Worm (Caenorhabditis elegans) whole organism, young adult: Measurements from ENCODE around the gene Y46H3D.8.

Source experiments
- F23B12.7 ChIP-seq: sonication (generic microtip); optimal IDR thresholded peaks from 2 replicates; lab custom pipeline; 2017; ENCODE audit warnings: missing genetic modification characterization, mild to moderate bottlenecking, missing compliant biosample characterization, antibody characterized with exemption, moderate library complexity; ENCODE audit not compliant: insufficient read depth
- T26A5.8 ChIP-seq: sonication (generic microtip); optimal IDR thresholded peaks from 2 replicates; lab custom pipeline; 2016; ENCODE audit warnings: missing genetic modification characterization, missing compliant biosample characterization
- Y67H2A.10 ChIP-seq: fragments of 200-800 bp; sonication (Bioruptor generic); conservative IDR thresholded peaks from 2 replicates; pipeline ENCODE4 v1.3.6; 2022; ENCODE audit warnings: missing genetic modification reagents, missing genetic modification characterization, missing compliant biosample characterization
- attf-5 ChIP-seq: fragments of 200-800 bp; sonication (Bioruptor generic); optimal IDR thresholded peaks from 2 replicates; lab custom pipeline; 2018; ENCODE audit warnings: mild to moderate bottlenecking, missing genetic modification characterization, missing compliant biosample characterization
- cebp-1 ChIP-seq, 2 experiments: fragments of 200-800 bp in 1 of 2; sonication (Bioruptor generic) in 1 of 2; sonication (generic microtip) in 1 of 2; IDR thresholded peaks in 1 of 2; optimal IDR thresholded peaks in 1 of 2; 2 replicates each; pipeline versions ENCODE4 v1.3.6 to Lab custom; 2017 to 2022; ENCODE audit warnings: missing compliant biosample characterization in 2 of 2, missing genetic modification characterization in 2 of 2, mild to moderate bottlenecking in 1 of 2, missing genetic modification reagents in 1 of 2, moderate library complexity in 1 of 2
- ceh-27 ChIP-seq: fragments of 200-800 bp; sonication (Bioruptor generic); optimal IDR thresholded peaks from 2 replicates; lab custom pipeline; 2018; ENCODE audit warnings: mild to moderate bottlenecking, missing genetic modification characterization, moderate library complexity, missing compliant biosample characterization
- chd-7 ChIP-seq: sonication (generic microtip); optimal IDR thresholded peaks from 2 replicates; lab custom pipeline; 2016; ENCODE audit warnings: mild to moderate bottlenecking, missing genetic modification characterization, moderate library complexity, missing compliant biosample characterization
- dox-1 ChIP-seq: fragments of 200-800 bp; sonication (Bioruptor generic); IDR thresholded peaks from 2 replicates; pipeline ENCODE4 v1.3.6; 2022; ENCODE audit warnings: missing genetic modification reagents, missing genetic modification characterization, missing compliant biosample characterization
- egrh-3 ChIP-seq: fragments of 200-800 bp; sonication (Bioruptor generic); IDR thresholded peaks from 2 replicates; pipeline ENCODE4 v1.3.6; 2022; ENCODE audit warnings: missing genetic modification reagents, missing genetic modification characterization, missing compliant biosample characterization
- ekl-4 ChIP-seq: fragments of 200-800 bp; sonication (Bioruptor generic); IDR thresholded peaks from 2 replicates; pipeline ENCODE4 v1.3.6; 2022; ENCODE audit warnings: missing genetic modification reagents, missing genetic modification characterization, missing compliant biosample characterization
- gei-17 ChIP-seq: fragments of 200-800 bp; sonication (Bioruptor generic); optimal IDR thresholded peaks from 2 replicates; lab custom pipeline; 2018; ENCODE audit warnings: mild to moderate bottlenecking, missing genetic modification characterization, missing compliant biosample characterization
- hlh-12 ChIP-seq: sonication (generic microtip); optimal IDR thresholded peaks from 2 replicates; lab custom pipeline; 2016; ENCODE audit warnings: missing genetic modification characterization, missing compliant biosample characterization
- hmg-20 ChIP-seq: fragments of 200-800 bp; sonication (Bioruptor generic); IDR thresholded peaks from 2 replicates; pipeline ENCODE4 v1.3.6; 2022; ENCODE audit warnings: missing genetic modification reagents, missing genetic modification characterization, missing compliant biosample characterization
- let-526 ChIP-seq: fragments of 200-800 bp; sonication (Bioruptor generic); IDR thresholded peaks from 2 replicates; pipeline ENCODE4 v1.3.6; 2022; ENCODE audit warnings: missing genetic modification reagents, missing genetic modification characterization, missing compliant biosample characterization
- lin-40 ChIP-seq: sonication (generic microtip); optimal IDR thresholded peaks from 2 replicates; lab custom pipeline; 2016; ENCODE audit warnings: missing genetic modification characterization, mild to moderate bottlenecking, missing compliant biosample characterization, missing genotype, missing genetic modification reagents
- mcd-1 ChIP-seq: fragments of 200-800 bp; sonication (Bioruptor generic); IDR thresholded peaks from 2 replicates; pipeline ENCODE4 v1.3.6; 2022; ENCODE audit warnings: missing genetic modification reagents, missing genetic modification characterization, missing compliant biosample characterization
- nhr-80 ChIP-seq: sonication (generic microtip); optimal IDR thresholded peaks from 2 replicates; lab custom pipeline; 2016; ENCODE audit warnings: missing genetic modification characterization, missing compliant biosample characterization
- rcor-1 ChIP-seq: fragments of 200-800 bp; sonication (Bioruptor generic); IDR thresholded peaks from 2 replicates; pipeline ENCODE4 v1.3.6; 2022; ENCODE audit warnings: missing genetic modification reagents, missing genetic modification characterization, missing compliant biosample characterization
- sdz-38 ChIP-seq: sonication (generic microtip); optimal IDR thresholded peaks from 2 replicates; lab custom pipeline; 2016; ENCODE audit warnings: missing genotype, missing genetic modification characterization, missing compliant biosample characterization
- somi-1 ChIP-seq: fragments of 200-800 bp; sonication (Bioruptor generic); optimal IDR thresholded peaks from 2 replicates; lab custom pipeline; 2018; ENCODE audit warnings: mild to moderate bottlenecking, missing genetic modification characterization, missing compliant biosample characterization
- tbx-9 ChIP-seq: sonication (generic microtip); optimal IDR thresholded peaks from 2 replicates; lab custom pipeline; 2016; ENCODE audit warnings: borderline replicate concordance, missing genetic modification characterization, inconsistent platforms, missing compliant biosample characterization
- unc-130 ChIP-seq: sonication (generic microtip); optimal IDR thresholded peaks from 2 replicates; lab custom pipeline; 2016; ENCODE audit warnings: missing genetic modification reagents, missing genetic modification characterization, missing compliant biosample characterization
- xnd-1 ChIP-seq: sonication (generic microtip); optimal IDR thresholded peaks from 2 replicates; lab custom pipeline; 2016; ENCODE audit warnings: missing genotype, missing genetic modification reagents, missing genetic modification characterization, missing compliant biosample characterization
- zfh-2 ChIP-seq: fragments of 200-800 bp; sonication (Bioruptor generic); conservative IDR thresholded peaks from 2 replicates; pipeline ENCODE4 v1.3.6; 2022; ENCODE audit warnings: missing genetic modification reagents, missing genetic modification characterization, missing compliant biosample characterization
- ztf-18 ChIP-seq: sonication (generic microtip); optimal IDR thresholded peaks from 2 replicates; lab custom pipeline; 2016; ENCODE audit warnings: missing genotype, mild to moderate bottlenecking, missing genetic modification characterization, missing compliant biosample characterization

Gene Y46H3D.8

DNA sequence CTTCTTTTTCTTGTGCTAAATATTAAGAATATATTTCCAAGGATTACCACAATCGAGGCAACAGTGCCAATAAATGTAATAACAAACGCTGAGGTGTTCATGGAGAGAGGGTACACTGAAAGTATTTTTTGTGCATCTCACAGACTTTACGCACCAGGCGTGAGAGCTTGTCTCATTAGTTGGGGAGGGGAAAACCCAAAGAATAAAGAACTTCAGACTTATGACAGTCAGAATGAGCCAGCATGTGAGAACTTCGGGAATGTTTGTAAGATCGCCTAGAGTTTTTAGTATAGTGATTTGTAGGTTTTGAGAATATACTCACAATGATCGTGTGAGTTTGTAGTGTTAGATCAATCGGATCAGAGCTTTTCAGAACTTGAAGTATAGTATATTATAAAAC, 16.3 kb downstream of the Y46H3D.8 start, which contains the start of gene srbc-41:
Gene srbc-41, minus strand, starts transcription at position 101 of the 400 bp plus-strand sequence.
- TF ChIP-seq ekl-4, result no peak

ce11 chrV:1611570-1611969, 19.5 kb downstream of the Y46H3D.8 start:
- TF ChIP-seq ceh-27 (GFP tag; lab: Kevin White, UChicago), result no peak
- TF ChIP-seq somi-1 (GFP tag; lab: Kevin White, UChicago), result no peak
- no peak for TF ChIP-seq let-526 (GFP tag; lab: Robert Waterston, UW)
- TF ChIP-seq chd-7 (tag; lab: Kevin White, UChicago), result no peak
- TF ChIP-seq Y67H2A.10 (GFP tag; lab: Robert Waterston, UW), result no peak
- no peak for TF ChIP-seq nhr-80 (tag; lab: Kevin White, UChicago)
- no peak for TF ChIP-seq T26A5.8
- no peak for TF ChIP-seq unc-130
- TF ChIP-seq zfh-2 (GFP tag; lab: Robert Waterston, UW), result no peak
- no peak for TF ChIP-seq rcor-1 (GFP tag; lab: Robert Waterston, UW)
- TF ChIP-seq gei-17 (GFP tag; lab: Kevin White, UChicago), result no peak
- TF ChIP-seq sdz-38 (tag; lab: Kevin White, UChicago), result no peak
- no peak for TF ChIP-seq mcd-1 (GFP tag; lab: Robert Waterston, UW)
- no peak for TF ChIP-seq hlh-12 (tag; lab: Kevin White, UChicago)

DNA sequence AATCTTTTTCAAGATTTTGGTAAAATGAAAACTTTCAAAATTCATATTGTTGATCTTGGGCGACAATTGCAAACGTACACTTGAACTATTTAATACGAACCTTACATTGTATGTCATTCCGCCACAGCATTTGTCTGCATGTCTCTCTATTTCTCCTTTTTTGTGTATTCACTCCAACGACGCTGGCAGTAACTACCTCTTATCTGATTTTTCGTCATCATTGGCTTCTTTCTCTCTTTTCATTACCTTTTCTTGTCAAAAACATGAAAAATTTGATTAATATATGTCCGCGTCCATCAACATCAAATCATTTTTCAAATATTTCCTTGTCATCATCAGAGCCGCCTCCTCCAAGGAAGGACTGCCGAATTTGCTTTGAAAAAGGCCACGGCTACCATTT, 21.0 kb downstream of the Y46H3D.8 start, which contains the start of gene nhr-177:
Gene nhr-177, plus strand, starts transcription at position 167 of the 400 bp plus-strand sequence.
- peak; percentile 69 for TF ChIP-seq nhr-80 (tag; lab: Kevin White, UChicago)
- TF ChIP-seq F23B12.7 (tag; lab: Kevin White, UChicago), result no peak

- no peak for TF ChIP-seq chd-7 (tag; lab: Kevin White, UChicago)
- peak; percentile 84 for TF ChIP-seq nhr-80 (tag; lab: Kevin White, UChicago)
- TF ChIP-seq lin-40 (tag; lab: Kevin White, UChicago), result peak; percentile 40
These were observed 23.3 kb downstream of the Y46H3D.8 start, which contains the start of gene nhr-178 for ce11 chrV:1607790-1608189. TSS of gene nhr-178 (minus strand) at chrV:1607953.

DNA sequence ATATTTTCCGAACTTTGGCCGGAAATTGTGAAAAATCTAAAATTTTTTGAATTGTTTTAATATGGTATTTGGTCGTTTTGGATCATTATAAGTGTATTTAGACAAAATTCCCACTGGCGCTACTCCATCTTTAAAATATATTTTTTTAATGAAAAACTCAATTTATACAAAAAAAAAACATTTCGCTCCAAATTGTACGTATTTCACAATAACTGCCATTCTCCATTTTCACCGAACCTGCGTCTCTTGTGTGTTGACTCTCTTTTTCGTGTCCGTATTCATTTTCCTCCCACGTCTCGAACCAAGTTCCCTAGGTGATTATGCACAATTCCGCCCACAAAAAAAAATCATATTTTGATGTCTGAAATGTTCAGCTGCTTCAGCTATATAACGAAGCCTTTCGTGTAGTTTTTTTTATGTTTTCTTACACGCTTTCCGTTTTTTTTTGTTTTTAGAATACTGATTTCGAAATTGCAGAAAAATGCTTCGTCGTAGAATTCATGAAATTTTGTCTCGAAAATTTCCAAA, 30.4 kb downstream of the Y46H3D.8 start, which contains the start of gene F16B4.2:
Gene F16B4.2, plus strand, starts transcription at position 478 of the 528 bp plus-strand sequence.
- TF ChIP-seq cebp-1 (GFP tag; IDR thresholded peaks at IDR 0.05; lab: Robert Waterston, UW), result peak; percentile 70
- peak; percentile 86 for TF ChIP-seq cebp-1 (tag; optimal IDR thresholded peaks at IDR 0.05; lab: Kevin White, UChicago)
- TF ChIP-seq tbx-9 (tag; lab: Kevin White, UChicago), result no peak
- TF ChIP-seq xnd-1, result no peak
- TF ChIP-seq, all 124 proteins: peak for 1

DNA sequence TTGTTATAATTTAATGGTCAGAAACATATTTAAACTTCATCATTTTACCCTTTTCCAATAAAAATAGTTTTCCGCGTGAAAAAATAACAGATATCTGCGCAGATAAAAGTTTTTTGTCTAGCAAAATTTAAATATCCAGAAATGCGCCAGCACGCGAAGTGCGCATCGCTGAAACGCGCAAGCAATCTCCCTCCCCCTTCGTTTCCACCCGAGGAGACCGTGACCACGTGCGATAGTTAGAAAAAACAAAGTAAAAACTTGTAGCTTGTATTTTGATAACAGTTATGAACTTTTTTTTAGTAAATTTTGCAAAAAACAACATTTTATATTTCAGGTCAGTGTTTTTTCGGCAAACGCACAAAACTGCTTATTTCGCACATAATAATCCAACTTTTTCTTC, 32.0 kb downstream of the Y46H3D.8 start:
- peak; percentile 90 for TF ChIP-seq ztf-18 (tag; lab: Kevin White, UChicago)
- 0 out of 2 replicates have a peak, but pooled peaks have one; percentile 24 for TF ChIP-seq hmg-20 (GFP tag; lab: Robert Waterston, UW)
- TF ChIP-seq nhr-80 (tag; lab: Kevin White, UChicago), result peak; percentile 32
- TF ChIP-seq attf-5, result peak; percentile 31
- TF ChIP-seq dox-1 (GFP tag; lab: Robert Waterston, UW), result peak; percentile 49; the same call in 1 of the 2 replicates
- TF ChIP-seq mcd-1 (GFP tag; lab: Robert Waterston, UW), result peak; percentile 55
- TF ChIP-seq egrh-3 (GFP tag; lab: Robert Waterston, UW), result peak; percentile 53; the same call in 1 of the 2 replicates
- TF ChIP-seq, all 124 proteins: peak for 7; not testable (repeated sequence) for 117
